Worm (Caenorhabditis elegans): ENCODE data around the gene F09A5.2.

DNA sequence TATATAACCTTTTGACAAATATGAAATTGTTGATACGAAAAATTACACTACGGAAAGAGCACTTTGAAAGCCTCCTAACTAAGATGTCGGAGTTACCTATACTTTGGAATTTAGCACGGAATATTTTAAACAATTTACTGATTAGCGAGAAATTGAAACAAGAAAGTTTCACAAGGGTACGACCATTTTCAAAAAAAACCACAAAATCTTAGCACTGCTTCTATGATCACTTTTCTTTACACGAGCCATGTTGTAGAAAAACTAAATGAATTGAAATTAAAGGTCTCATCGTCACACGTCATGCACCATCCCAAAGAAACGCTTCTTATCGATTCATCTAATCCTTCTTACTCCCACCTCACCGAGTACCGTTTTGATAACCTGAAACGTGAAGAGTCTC lies at the start of gene F09A5.2:
- TF ChIP-seq nhr-76 (tag; optimal IDR thresholded peaks at IDR 0.05) = no peak
- no peak for TF ChIP-seq flh-1 (GFP tag; optimal IDR thresholded peaks at IDR 0.05)
- TF ChIP-seq ztf-11 (tag; optimal IDR thresholded peaks at IDR 0.05) = no peak
- no peak for TF ChIP-seq nhr-2 (tag; optimal IDR thresholded peaks at IDR 0.05)
- TF ChIP-seq ces-1 (GFP tag; optimal IDR thresholded peaks at IDR 0.05) = no peak
- no peak for TF ChIP-seq elt-1 (tag; optimal IDR thresholded peaks at IDR 0.05; ENCODE audit: borderline replicate concordance, insufficient read depth)
- TF ChIP-seq elt-3 (tag; optimal IDR thresholded peaks at IDR 0.05) = no peak
- no peak for TF ChIP-seq nhr-237 (tag; optimal IDR thresholded peaks at IDR 0.05)
- TF ChIP-seq ham-2 (GFP tag; optimal IDR thresholded peaks at IDR 0.05) = no peak
- no peak for TF ChIP-seq drap-1 (GFP tag; optimal IDR thresholded peaks at IDR 0.05)
- no peak for TF ChIP-seq nhr-28 (tag; optimal IDR thresholded peaks at IDR 0.05)
- no peak for TF ChIP-seq mab-5 (tag; optimal IDR thresholded peaks at IDR 0.05)
- no peak for TF ChIP-seq nhr-12 (tag; optimal IDR thresholded peaks at IDR 0.05)
- no peak for TF ChIP-seq blmp-1 (tag; optimal IDR thresholded peaks at IDR 0.05)
